Fruit fly (Drosophila melanogaster): Measurements from ENCODE around the gene eag.

eag gene

DNA sequence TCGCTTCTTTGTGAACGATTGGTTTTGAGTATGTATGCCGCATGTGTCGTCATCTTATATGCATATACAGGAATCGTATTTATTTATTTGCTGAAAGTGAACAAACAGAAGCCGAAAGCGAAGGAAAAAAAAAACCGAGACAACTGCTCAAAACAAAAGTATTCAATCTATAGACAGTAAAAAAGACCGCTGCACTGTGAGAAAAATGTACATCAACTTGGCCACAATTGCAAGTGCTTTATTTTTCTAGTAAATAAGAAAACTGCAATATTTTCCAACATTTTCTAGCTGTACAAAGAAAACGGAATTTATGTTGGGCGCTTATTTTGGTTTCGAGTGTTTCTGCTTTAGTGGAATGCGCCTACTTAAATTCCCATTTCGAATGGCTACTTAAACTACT lies 71.6 kb downstream of the eag start (continued):
- TF ChIP-seq CG10147 (GFP tag; optimal IDR thresholded peaks at IDR 0.05) (no peak), CG13287 (GFP tag; IDR thresholded peaks at IDR 0.05; ENCODE audit: partially characterized antibody) (no peak), knrl (GFP tag; IDR thresholded peaks at IDR 0.05; ENCODE audit: partially characterized antibody) (no peak), pzg (GFP tag; optimal IDR thresholded peaks at IDR 0.05) (no peak), Kr (GFP tag; optimal IDR thresholded peaks at IDR 0.05) (no peak), sens (GFP tag) (peak; percentile 88), E2f1 (GFP tag; IDR thresholded peaks at IDR 0.05) (no peak), CG3847 (GFP tag; IDR thresholded peaks at IDR 0.05) (no peak), Antp (GFP tag; optimal IDR thresholded peaks at IDR 0.05) (no peak), her (GFP tag; optimal IDR thresholded peaks at IDR 0.05) (no peak), da (GFP tag; optimal IDR thresholded peaks at IDR 0.05) (no peak), rib (GFP tag; IDR thresholded peaks at IDR 0.05) (no peak), dpn (GFP tag; optimal IDR thresholded peaks at IDR 0.05) (peak in 1 of 2 experiments; percentile 8), crp (GFP tag; optimal IDR thresholded peaks at IDR 0.05) (no peak), NFAT (GFP tag; IDR thresholded peaks at IDR 0.05) (no peak), pan (optimal IDR thresholded peaks at IDR 0.05) (no peak), pan (GFP tag; optimal IDR thresholded peaks at IDR 0.05 in 1 of 2, IDR thresholded peaks at IDR 0.05 in 1 of 2) (peak in 1 of 2 experiments; percentile 36), ci (GFP tag; IDR thresholded peaks at IDR 0.05) (0 out of 3 replicates have a peak, but pooled peaks have one; percentile 59), CG16779 (GFP tag; IDR thresholded peaks at IDR 0.05) (no peak), pros (GFP tag; optimal IDR thresholded peaks at IDR 0.05) (no peak), onecut (GFP tag; IDR thresholded peaks at IDR 0.05) (no peak), nerfin-1 (tag; optimal IDR thresholded peaks at IDR 0.05) (no peak), CG6813 (GFP tag; optimal IDR thresholded peaks at IDR 0.05) (no peak), cg (GFP tag; optimal IDR thresholded peaks at IDR 0.05) (no peak), CG1832 (GFP tag; optimal IDR thresholded peaks at IDR 0.05) (no peak), CG17186 (GFP tag; optimal IDR thresholded peaks at IDR 0.05) (no peak), CG11093 (GFP tag; IDR thresholded peaks at IDR 0.05) (no peak), CG16863 (GFP tag; optimal IDR thresholded peaks at IDR 0.05) (no peak), fd102C (GFP tag; optimal IDR thresholded peaks at IDR 0.05) (no peak), CG33557 (GFP tag; optimal IDR thresholded peaks at IDR 0.05) (no peak), pho (GFP tag; optimal IDR thresholded peaks at IDR 0.05) (no peak), twi (tag; optimal IDR thresholded peaks at IDR 0.05) (no peak), otp (GFP tag; IDR thresholded peaks at IDR 0.05) (no peak), usp (GFP tag; optimal IDR thresholded peaks at IDR 0.05) (no peak), Dfd (GFP tag; optimal IDR thresholded peaks at IDR 0.05) (no peak), CG10366 (GFP tag; IDR thresholded peaks at IDR 0.05) (no peak), CG31441 (GFP tag; IDR thresholded peaks at IDR 0.05) (no peak), CG17612 (GFP tag; IDR thresholded peaks at IDR 0.05) (no peak), Camta (GFP tag; optimal IDR thresholded peaks at IDR 0.05) (no peak), Doc3 (GFP tag; IDR thresholded peaks at IDR 0.05; ENCODE audit: partially characterized antibody) (no peak), H2.0 (GFP tag; IDR thresholded peaks at IDR 0.05) (no peak), psq (GFP tag; optimal IDR thresholded peaks at IDR 0.05) (no peak), MTF-1 (GFP tag; optimal IDR thresholded peaks at IDR 0.05; ENCODE audit: borderline replicate concordance) (no peak), CG31388 (GFP tag; optimal IDR thresholded peaks at IDR 0.05) (no peak), CG2875 (GFP tag; optimal IDR thresholded peaks at IDR 0.05) (no peak), CG3995 (GFP tag; optimal IDR thresholded peaks at IDR 0.05) (no peak), row (GFP tag; IDR thresholded peaks at IDR 0.05) (peak; percentile 26; the same call in 2 of the 3 replicates), NC2β (GFP tag; optimal IDR thresholded peaks at IDR 0.05) (no peak), dan (GFP tag; IDR thresholded peaks at IDR 0.05) (no peak), Ssrp (tag; optimal IDR thresholded peaks at IDR 0.05) (no peak), CG6254 (GFP tag; optimal IDR thresholded peaks at IDR 0.05) (no peak), CG11723 (GFP tag; optimal IDR thresholded peaks at IDR 0.05) (no peak)
